Fruit fly (Drosophila melanogaster): ENCODE results near the gene MICU1.

MICU1 gene

DNA sequence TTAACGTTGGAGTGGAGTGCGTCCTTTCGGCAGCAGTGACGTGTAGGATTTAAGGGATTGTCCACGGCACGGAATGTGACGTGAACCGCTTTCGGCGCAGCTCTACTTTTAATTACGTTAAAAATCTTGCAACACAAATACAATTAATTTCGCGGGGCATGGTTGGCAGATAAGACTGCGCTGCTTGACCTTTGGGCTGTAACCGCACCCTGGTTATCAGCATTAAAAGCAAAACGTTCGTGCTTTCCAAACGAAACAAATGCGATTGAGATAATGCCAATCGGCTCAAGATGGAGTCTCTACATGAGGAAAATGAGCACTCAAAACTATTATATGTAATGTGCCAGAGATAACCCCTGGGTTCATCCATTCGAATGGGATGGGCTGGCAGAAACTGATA, 31.5 kb downstream of the MICU1 start (continued):
- no peak for TF ChIP-seq E2f2 (GFP tag; IDR thresholded peaks at IDR 0.05)
- TF ChIP-seq mirr (GFP tag; optimal IDR thresholded peaks at IDR 0.05), result peak; percentile 43
- TF ChIP-seq GATAe (GFP tag; conservative IDR thresholded peaks at IDR 0.05), result no peak
- no peak for TF ChIP-seq unc-4 (GFP tag; IDR thresholded peaks at IDR 0.05; ENCODE audit: partially characterized antibody)
- no peak for TF ChIP-seq Hsf (GFP tag; optimal IDR thresholded peaks at IDR 0.05)
- TF ChIP-seq B-H1 (GFP tag; IDR thresholded peaks at IDR 0.05), result no peak
- TF ChIP-seq pan (optimal IDR thresholded peaks at IDR 0.05), result no peak
- no peak for TF ChIP-seq pan (GFP tag; optimal IDR thresholded peaks at IDR 0.05 in 1 of 2, IDR thresholded peaks at IDR 0.05 in 1 of 2)
- TF ChIP-seq gcm2 (GFP tag; optimal IDR thresholded peaks at IDR 0.05), result no peak
- TF ChIP-seq exex (tag; optimal IDR thresholded peaks at IDR 0.05), result peak; percentile 30
- TF ChIP-seq sug (tag; optimal IDR thresholded peaks at IDR 0.05), result peak; percentile 25
- no peak for TF ChIP-seq sna (GFP tag; IDR thresholded peaks at IDR 0.05; ENCODE audit: partially characterized antibody)
- no peak for TF ChIP-seq CrebB (tag; optimal IDR thresholded peaks at IDR 0.05)
- TF ChIP-seq dpn (GFP tag; optimal IDR thresholded peaks at IDR 0.05), result no peak
- TF ChIP-seq schlank (tag; optimal IDR thresholded peaks at IDR 0.05), result no peak
- TF ChIP-seq fru (optimal IDR thresholded peaks at IDR 0.05), result no peak
- TF ChIP-seq Hr78 (GFP tag; optimal IDR thresholded peaks at IDR 0.05), result peak in 1 of 2 experiments; percentile 25
- no peak for TF ChIP-seq CG8388 (GFP tag; optimal IDR thresholded peaks at IDR 0.05)
- TF ChIP-seq CG14050 (GFP tag; IDR thresholded peaks at IDR 0.05), result no peak
- no peak for TF ChIP-seq bcd (GFP tag; optimal IDR thresholded peaks at IDR 0.05)

DNA sequence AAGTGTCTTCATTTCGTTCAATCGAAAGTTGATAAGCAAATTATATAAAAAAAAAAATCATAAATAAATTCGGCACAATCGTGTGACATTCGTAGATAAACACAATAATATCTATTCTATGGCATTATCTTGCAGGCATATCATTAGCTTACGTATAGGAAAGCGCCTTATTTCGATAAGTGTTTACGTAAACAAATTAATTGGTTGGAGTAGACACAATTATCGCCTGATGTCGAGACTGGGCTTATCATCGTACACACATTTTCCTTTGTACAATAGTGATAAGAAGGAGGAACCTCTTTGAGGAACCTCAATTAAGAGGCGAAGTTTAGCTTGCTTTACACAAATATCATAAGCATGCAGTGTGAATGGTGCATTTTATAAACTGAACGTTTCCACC, 32.9 kb downstream of the MICU1 start:
- TF ChIP-seq CG3838 (GFP tag; optimal IDR thresholded peaks at IDR 0.05), result no peak
- TF ChIP-seq slbo (GFP tag; IDR thresholded peaks at IDR 0.05), result no peak
- peak; percentile 16 for TF ChIP-seq sens (GFP tag)
- no peak for TF ChIP-seq luna (GFP tag; optimal IDR thresholded peaks at IDR 0.05)
- TF ChIP-seq CG1529 (GFP tag; optimal IDR thresholded peaks at IDR 0.05), result no peak
- TF ChIP-seq nmo (GFP tag; optimal IDR thresholded peaks at IDR 0.05), result no peak
- TF ChIP-seq CG11398 (GFP tag; optimal IDR thresholded peaks at IDR 0.05), result no peak
- no peak for TF ChIP-seq Atf3 (GFP tag; optimal IDR thresholded peaks at IDR 0.05)
- no peak for TF ChIP-seq sd (tag; optimal IDR thresholded peaks at IDR 0.05)
- TF ChIP-seq Eip74EF (GFP tag; optimal IDR thresholded peaks at IDR 0.05), result no peak
- no peak for TF ChIP-seq CG17612 (GFP tag; IDR thresholded peaks at IDR 0.05)
- no peak for TF ChIP-seq dpn (GFP tag; optimal IDR thresholded peaks at IDR 0.05)
- TF ChIP-seq vnd (GFP tag; IDR thresholded peaks at IDR 0.05; ENCODE audit: partially characterized antibody), result no peak
- no peak for TF ChIP-seq inv (GFP tag; IDR thresholded peaks at IDR 0.05; ENCODE audit: partially characterized antibody)
- no peak for TF ChIP-seq CG5245 (GFP tag; optimal IDR thresholded peaks at IDR 0.05)
- TF ChIP-seq CG6272 (GFP tag; IDR thresholded peaks at IDR 0.05), result no peak
- no peak for TF ChIP-seq Xbp1 (GFP tag; optimal IDR thresholded peaks at IDR 0.05)
- no peak for TF ChIP-seq CG6765 (GFP tag; optimal IDR thresholded peaks at IDR 0.05)
- TF ChIP-seq dmrt99B (tag; optimal IDR thresholded peaks at IDR 0.05), result no peak
- no peak for TF ChIP-seq CG3847 (GFP tag; IDR thresholded peaks at IDR 0.05)
- TF ChIP-seq crc (GFP tag; optimal IDR thresholded peaks at IDR 0.05), result no peak
- TF ChIP-seq Ptx1 (GFP tag; IDR thresholded peaks at IDR 0.05), result no peak
- TF ChIP-seq eyg (GFP tag; optimal IDR thresholded peaks at IDR 0.05), result no peak
- TF ChIP-seq Drgx (GFP tag; IDR thresholded peaks at IDR 0.05), result no peak
- no peak for TF ChIP-seq CG33557 (GFP tag; optimal IDR thresholded peaks at IDR 0.05)
- TF ChIP-seq tio (GFP tag; optimal IDR thresholded peaks at IDR 0.05), result no peak
- TF ChIP-seq zen (tag; optimal IDR thresholded peaks at IDR 0.05), result no peak
- TF ChIP-seq Camta (GFP tag; optimal IDR thresholded peaks at IDR 0.05), result no peak
- TF ChIP-seq GATAe (GFP tag; conservative IDR thresholded peaks at IDR 0.05), result peak; percentile 21; the same call in 1 of the 2 replicates
- TF ChIP-seq h (optimal IDR thresholded peaks at IDR 0.05), result no peak
- TF ChIP-seq CG7372 (GFP tag; IDR thresholded peaks at IDR 0.05), result no peak
- TF ChIP-seq emc (GFP tag; optimal IDR thresholded peaks at IDR 0.05), result no peak
- TF ChIP-seq TFAM (GFP tag; optimal IDR thresholded peaks at IDR 0.05), result no peak
- TF ChIP-seq CG14050 (GFP tag; IDR thresholded peaks at IDR 0.05), result no peak
- TF ChIP-seq shn (GFP tag; optimal IDR thresholded peaks at IDR 0.05), result no peak
